Fruit fly (Drosophila melanogaster) whole organism, embryonic: ENCODE data around the gene CG8301.

Source experiments
- Adf1 ChIP-seq: fragments of 200-800 bp; sonication (Bioruptor generic); IDR thresholded peaks from 2 replicates; pipeline ENCODE4 v1.3.6; 2022; ENCODE audit warnings: missing biosample characterization, missing genetic modification characterization
- Atf3 ChIP-seq: fragments of 200-800 bp; sonication (Bioruptor generic); optimal IDR thresholded peaks from 3 replicates; lab custom pipeline; 2016; ENCODE audit warnings: missing biosample characterization, missing genetic modification characterization
- Awh ChIP-seq: fragments of 200-800 bp; sonication (Bioruptor generic); IDR thresholded peaks from 2 replicates; pipeline ENCODE4, ENCODE4 v1.3.6; 2022; ENCODE audit warnings: missing biosample characterization, missing genetic modification characterization
- Bgb ChIP-seq: fragments of 200-800 bp; sonication (Bioruptor generic); IDR thresholded peaks from 2 replicates; pipeline ENCODE4 v1.3.6; 2022; ENCODE audit warnings: missing biosample characterization, missing genetic modification characterization; ENCODE audit not compliant: partially characterized antibody
- CG10209 ChIP-seq: fragments of 200-800 bp; sonication (Bioruptor generic); optimal IDR thresholded peaks from 3 replicates; lab custom pipeline; 2017; ENCODE audit warnings: missing biosample characterization, mild to moderate bottlenecking, missing genetic modification characterization, missing genetic modification reagents
- CG11093 ChIP-seq: fragments of 200-800 bp; sonication (Bioruptor generic); IDR thresholded peaks from 3 replicates; pipeline ENCODE4 v1.3.6; 2022; ENCODE audit warnings: missing biosample characterization, missing genetic modification characterization
- CG12744 ChIP-seq: fragments of 200-800 bp; sonication (Bioruptor generic); optimal IDR thresholded peaks from 2 replicates; lab custom pipeline; 2016; ENCODE audit warnings: missing biosample characterization, missing genetic modification characterization
- CG12769 ChIP-seq: fragments of 200-800 bp; sonication (Bioruptor generic); optimal IDR thresholded peaks from 2 replicates; lab custom pipeline; 2019; ENCODE audit warnings: missing biosample characterization, mild to moderate bottlenecking, missing genetic modification characterization, moderate library complexity
- CG15073 ChIP-seq: fragments of 200-800 bp; sonication (Bioruptor generic); optimal IDR thresholded peaks from 2 replicates; lab custom pipeline; 2016; ENCODE audit warnings: missing biosample characterization, missing genetic modification characterization
- CG15696 ChIP-seq: fragments of 200-800 bp; sonication (Bioruptor generic); optimal IDR thresholded peaks from 2 replicates; lab custom pipeline; 2019; ENCODE audit warnings: missing biosample characterization, mild to moderate bottlenecking, missing genetic modification characterization, moderate library complexity
- CG16863 ChIP-seq: fragments of 200-800 bp; sonication (Bioruptor generic); optimal IDR thresholded peaks from 3 replicates; lab custom pipeline; 2016; ENCODE audit warnings: missing biosample characterization, missing genetic modification characterization
- CG17802 ChIP-seq: fragments of 200-800 bp; sonication (Bioruptor generic); optimal IDR thresholded peaks from 2 replicates; lab custom pipeline; 2018; ENCODE audit warnings: missing biosample characterization, mild to moderate bottlenecking, missing genetic modification characterization, moderate library complexity
- CG18011 ChIP-seq: fragments of 200-800 bp; sonication (Bioruptor generic); optimal IDR thresholded peaks from 2 replicates; lab custom pipeline; 2017; ENCODE audit warnings: missing biosample characterization, missing genetic modification characterization, mild to moderate bottlenecking, moderate library complexity, missing genotype
- CG32767 ChIP-seq: fragments of 200-800 bp; sonication (Bioruptor generic); IDR thresholded peaks from 2 replicates; pipeline ENCODE4 v1.3.6; 2022; ENCODE audit warnings: missing biosample characterization, missing genetic modification characterization
- CG33213 ChIP-seq: fragments of 200-800 bp; sonication (Bioruptor generic); optimal IDR thresholded peaks from 3 replicates; lab custom pipeline; 2016; ENCODE audit warnings: missing biosample characterization, missing genetic modification characterization
- CG3407 ChIP-seq: fragments of 200-800 bp; sonication (Bioruptor generic); optimal IDR thresholded peaks from 2 replicates; lab custom pipeline; 2018; ENCODE audit warnings: missing biosample characterization, mild to moderate bottlenecking, missing genetic modification characterization
- CG4360 ChIP-seq: fragments of 200-800 bp; sonication (Bioruptor generic); IDR thresholded peaks from 2 replicates; pipeline ENCODE4 v1.3.6; 2022; ENCODE audit warnings: missing biosample characterization, missing genetic modification characterization
- CG6654 ChIP-seq: fragments of 200-800 bp; sonication (Bioruptor generic); optimal IDR thresholded peaks from 2 replicates; lab custom pipeline; 2017; ENCODE audit warnings: missing biosample characterization, mild to moderate bottlenecking, missing genetic modification characterization
- CG7556 ChIP-seq: fragments of 200-800 bp; sonication (Bioruptor generic); optimal IDR thresholded peaks from 2 replicates; lab custom pipeline; 2017; ENCODE audit warnings: missing biosample characterization, mild to moderate bottlenecking, missing genetic modification characterization
- CG7928 ChIP-seq: fragments of 200-800 bp; sonication (Bioruptor generic); optimal IDR thresholded peaks from 2 replicates; lab custom pipeline; 2017; ENCODE audit warnings: missing biosample characterization, mild to moderate bottlenecking, missing genetic modification characterization
- CG9797 ChIP-seq: fragments of 200-800 bp; sonication (Bioruptor generic); optimal IDR thresholded peaks from 3 replicates; lab custom pipeline; 2018; ENCODE audit warnings: missing biosample characterization, mild to moderate bottlenecking, missing genetic modification characterization
- CG9817 ChIP-seq: fragments of 200-800 bp; sonication (Bioruptor generic); optimal IDR thresholded peaks from 2 replicates; lab custom pipeline; 2018; ENCODE audit warnings: missing biosample characterization, mild to moderate bottlenecking, missing genetic modification characterization, moderate library complexity
- CHES-1-like ChIP-seq: fragments of 200-800 bp; sonication (Bioruptor generic); optimal IDR thresholded peaks from 2 replicates; lab custom pipeline; 2016; ENCODE audit warnings: missing biosample characterization, missing genetic modification characterization
- Dfd ChIP-seq, 2 experiments: fragments of >200 bp; optimal IDR thresholded peaks; 2 replicates each; lab custom pipeline; 2017; ENCODE audit warnings: missing biosample characterization in 2 of 2, missing genetic modification characterization in 2 of 2
- Doc3 ChIP-seq: fragments of 200-800 bp; sonication (Bioruptor generic); IDR thresholded peaks from 3 replicates; pipeline ENCODE4 v1.3.6; 2022; ENCODE audit warnings: missing biosample characterization, missing genetic modification characterization; ENCODE audit not compliant: partially characterized antibody
- Med ChIP-seq: fragments of 200-800 bp; sonication (Bioruptor generic); peaks from one replicate; lab custom pipeline; 2016; ENCODE audit warnings: missing biosample characterization, missing genetic modification characterization, mild to moderate bottlenecking, inconsistent platforms, moderate library complexity
- NC2α ChIP-seq: fragments of 200-800 bp; sonication (Bioruptor generic); optimal IDR thresholded peaks from 2 replicates; lab custom pipeline; 2016; ENCODE audit warnings: missing biosample characterization, missing genetic modification characterization
- NC2β ChIP-seq: fragments of 200-800 bp; sonication (Bioruptor generic); optimal IDR thresholded peaks from 2 replicates; lab custom pipeline; 2016; ENCODE audit warnings: missing biosample characterization, missing genetic modification characterization
- NFAT ChIP-seq: fragments of 200-800 bp; sonication (Bioruptor generic); IDR thresholded peaks from 2 replicates; pipeline ENCODE4 v1.3.6; 2022; ENCODE audit warnings: missing biosample characterization, missing genetic modification characterization
- Ptx1 ChIP-seq: fragments of 200-800 bp; sonication (Bioruptor generic); IDR thresholded peaks from 2 replicates; pipeline ENCODE4 v1.3.6; 2022; ENCODE audit warnings: missing biosample characterization, missing genetic modification characterization
- Ravus ChIP-seq: fragments of 200-800 bp; sonication (Bioruptor generic); IDR thresholded peaks from 2 replicates; pipeline ENCODE4 v1.3.6; 2022; ENCODE audit warnings: missing biosample characterization, missing genetic modification characterization
- ac ChIP-seq: fragments of 200-800 bp; sonication (Bioruptor generic); optimal IDR thresholded peaks from 3 replicates; lab custom pipeline; 2017; ENCODE audit warnings: missing biosample characterization, mild to moderate bottlenecking, missing genetic modification characterization
- az2 ChIP-seq: fragments of 200-800 bp; sonication (Bioruptor generic); optimal IDR thresholded peaks from 3 replicates; lab custom pipeline; 2016; ENCODE audit warnings: missing biosample characterization, missing genetic modification characterization
- cg ChIP-seq: fragments of 200-800 bp; sonication (Bioruptor generic); optimal IDR thresholded peaks from 3 replicates; lab custom pipeline; 2019; ENCODE audit warnings: missing biosample characterization, mild to moderate bottlenecking, missing genetic modification characterization, moderate library complexity
- dan ChIP-seq: fragments of 200-800 bp; sonication (Bioruptor generic); IDR thresholded peaks from 2 replicates; pipeline ENCODE4 v1.3.6; 2022; ENCODE audit warnings: missing biosample characterization, missing genetic modification characterization
- dysf ChIP-seq: fragments of 200-800 bp; sonication (Bioruptor generic); IDR thresholded peaks from 3 replicates; pipeline ENCODE4 v1.3.6; 2022; ENCODE audit warnings: missing biosample characterization, missing genetic modification characterization
- emc ChIP-seq: fragments of 200-800 bp; sonication (Bioruptor generic); optimal IDR thresholded peaks from 2 replicates; lab custom pipeline; 2016; ENCODE audit warnings: missing biosample characterization, missing genetic modification characterization
- eyg ChIP-seq: fragments of 200-800 bp; sonication (Bioruptor generic); optimal IDR thresholded peaks from 3 replicates; lab custom pipeline; 2016; ENCODE audit warnings: missing biosample characterization, missing genetic modification characterization
- ham ChIP-seq: fragments of 200-800 bp; sonication (Bioruptor generic); IDR thresholded peaks from 2 replicates; pipeline ENCODE4 v1.3.6; 2022; ENCODE audit warnings: missing biosample characterization, missing genetic modification characterization
- hkb ChIP-seq, 2 experiments: fragments of 200-800 bp in 1 of 2; fragments of >200 bp in 1 of 2; sonication (Bioruptor generic) in 1 of 2; IDR thresholded peaks in 1 of 2; optimal IDR thresholded peaks in 1 of 2; 2 replicates each; pipeline versions ENCODE4 v1.3.6 to Lab custom; 2017 to 2022; ENCODE audit warnings: missing biosample characterization in 1 of 2, missing genetic modification characterization in 1 of 2
- mirr ChIP-seq: fragments of 200-800 bp; sonication (Bioruptor generic); optimal IDR thresholded peaks from 3 replicates; lab custom pipeline; 2018; ENCODE audit warnings: missing biosample characterization, mild to moderate bottlenecking, missing genetic modification characterization
- mld ChIP-seq: fragments of 200-800 bp; sonication (Bioruptor generic); IDR thresholded peaks from 3 replicates; pipeline ENCODE4 v1.3.6; 2022; ENCODE audit warnings: missing biosample characterization, missing genetic modification characterization; ENCODE audit not compliant: partially characterized antibody
- org-1 ChIP-seq: fragments of 200-800 bp; sonication (Bioruptor generic); optimal IDR thresholded peaks from 2 replicates; lab custom pipeline; 2017; ENCODE audit warnings: missing biosample characterization, missing genetic modification characterization
- pros ChIP-seq: fragments of 200-800 bp; sonication (Bioruptor generic); optimal IDR thresholded peaks from 3 replicates; lab custom pipeline; 2019; ENCODE audit warnings: missing biosample characterization, mild to moderate bottlenecking, missing genetic modification characterization, moderate library complexity
- pzg ChIP-seq: fragments of 200-800 bp; sonication (Bioruptor generic); optimal IDR thresholded peaks from 3 replicates; lab custom pipeline; 2018; ENCODE audit warnings: missing biosample characterization, mild to moderate bottlenecking, missing genetic modification characterization, moderate library complexity
- stwl ChIP-seq: fragments of 200-800 bp; sonication (Bioruptor generic); optimal IDR thresholded peaks from 3 replicates; lab custom pipeline; 2018; ENCODE audit warnings: missing biosample characterization, mild to moderate bottlenecking, missing genetic modification characterization, moderate library complexity
- toy ChIP-seq: fragments of 200-800 bp; sonication (Bioruptor generic); IDR thresholded peaks from 2 replicates; pipeline ENCODE4 v1.3.6; 2022; ENCODE audit warnings: missing biosample characterization, missing genetic modification characterization
- trem ChIP-seq: fragments of 200-800 bp; optimal IDR thresholded peaks from 3 replicates; lab custom pipeline; 2019; ENCODE audit warnings: missing biosample characterization, mild to moderate bottlenecking, missing genetic modification characterization, moderate library complexity
- twi ChIP-seq: fragments of 200-800 bp; optimal IDR thresholded peaks from 2 replicates; lab custom pipeline; 2019; ENCODE audit warnings: missing biosample characterization, mild to moderate bottlenecking, missing genetic modification characterization, moderate library complexity
- wor ChIP-seq: fragments of 200-800 bp; sonication (Bioruptor generic); IDR thresholded peaks from 2 replicates; pipeline ENCODE4 v1.3.6; 2022; ENCODE audit warnings: missing biosample characterization, missing genetic modification characterization
- zen ChIP-seq: fragments of 200-800 bp; sonication (Bioruptor generic); optimal IDR thresholded peaks from 3 replicates; lab custom pipeline; 2018; ENCODE audit warnings: missing biosample characterization, mild to moderate bottlenecking, missing genetic modification characterization, moderate library complexity

CG8301 gene

DNA sequence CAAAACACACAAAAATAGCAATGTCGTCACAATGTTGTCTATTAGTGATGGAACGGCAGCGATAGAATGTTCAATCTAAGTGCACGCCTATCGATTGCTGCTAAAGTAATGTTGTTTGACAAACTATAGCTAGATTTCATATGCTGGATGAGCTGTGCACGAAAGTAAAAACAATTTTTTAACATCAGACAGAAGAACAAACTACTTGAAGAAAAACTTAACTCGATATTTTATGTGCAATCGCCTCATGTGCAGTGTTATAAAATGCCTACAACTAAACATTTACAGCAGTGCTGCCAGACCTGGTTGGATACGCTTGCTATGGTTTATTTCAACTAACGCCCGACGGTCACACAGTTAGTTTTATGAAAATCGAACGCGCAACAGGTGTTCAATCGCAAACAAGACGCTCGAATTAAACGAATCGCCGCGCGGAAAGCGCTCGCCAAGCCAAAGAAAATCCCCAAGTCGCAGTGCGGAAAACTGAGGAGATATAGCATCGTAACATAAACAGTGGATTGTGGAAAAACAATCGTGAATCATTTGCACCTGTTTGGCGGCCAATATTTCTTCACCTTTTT is 9.9 kb downstream of the CG8301 start, which contains the start of the genes bocks and CG8312 (continued):
- TF ChIP-seq CG33213 (GFP tag; lab: Kevin White, UChicago) = peak; percentile 80
- TF ChIP-seq zen = peak; percentile 26
- TF ChIP-seq CG7556 = peak; percentile 16
- TF ChIP-seq pzg (GFP tag; lab: Kevin White, UChicago) = peak; percentile 99
- TF ChIP-seq NC2α (GFP tag; lab: Kevin White, UChicago) = no peak
- TF ChIP-seq CG9797 (GFP tag; lab: Kevin White, UChicago) = peak; percentile 97
- TF ChIP-seq ham (GFP tag; lab: Robert Waterston, UW) = no peak
- no peak for TF ChIP-seq ac (GFP tag; lab: Kevin White, UChicago)
- TF ChIP-seq Adf1 (GFP tag; lab: Robert Waterston, UW) = no peak
- peak; percentile 85 for TF ChIP-seq Atf3 (GFP tag; lab: Kevin White, UChicago)
- no peak for TF ChIP-seq CG15696 (tag; lab: Kevin White, UChicago)
- TF ChIP-seq CG3407 (GFP tag; lab: Kevin White, UChicago) = no peak
- peak; percentile 53 for TF ChIP-seq hkb (optimal IDR thresholded peaks at IDR 0.05; lab: Kevin White, UChicago)
- TF ChIP-seq hkb (GFP tag; IDR thresholded peaks at IDR 0.05; lab: Robert Waterston, UW) = no peak
- TF ChIP-seq eyg (GFP tag; lab: Kevin White, UChicago) = peak; percentile 15
- TF ChIP-seq CG11093 (GFP tag; lab: Robert Waterston, UW) = no peak
- peak; percentile 51 for TF ChIP-seq CG12769
- TF ChIP-seq pros (GFP tag; lab: Kevin White, UChicago) = no peak
- TF ChIP-seq trem (tag; lab: Kevin White, UChicago) = peak; percentile 93
- no peak for TF ChIP-seq org-1 (GFP tag; lab: Kevin White, UChicago)
- TF ChIP-seq stwl (tag; lab: Kevin White, UChicago) = peak; percentile 94
- TF ChIP-seq CG15073 (GFP tag; lab: Kevin White, UChicago) = no peak
- TF ChIP-seq dysf (GFP tag; lab: Robert Waterston, UW) = no peak
- TF ChIP-seq CG16863 (GFP tag; lab: Kevin White, UChicago) = no peak
- no peak for TF ChIP-seq CG4360 (GFP tag; lab: Robert Waterston, UW)
- TF ChIP-seq Awh (GFP tag; lab: Robert Waterston, UW) = no peak
- TF ChIP-seq Ravus (GFP tag; lab: Robert Waterston, UW) = no peak
- TF ChIP-seq Bgb (GFP tag; lab: Robert Waterston, UW) = no peak
- no peak for TF ChIP-seq az2
- no peak for TF ChIP-seq CG32767
- TF ChIP-seq CG7928 = no peak
- TF ChIP-seq NC2β (GFP tag; lab: Kevin White, UChicago) = peak; percentile 77
- TF ChIP-seq Doc3 (GFP tag; lab: Robert Waterston, UW) = no peak
- TF ChIP-seq mld (GFP tag; lab: Robert Waterston, UW) = no peak
- TF ChIP-seq twi = peak; percentile 48
- TF ChIP-seq Ptx1 (GFP tag; lab: Robert Waterston, UW) = no peak
- no peak for TF ChIP-seq CG18011
- peak; percentile 94 for TF ChIP-seq Med (GFP tag; lab: Kevin White, UChicago)
- TF ChIP-seq CG6654 = no peak
- peak; percentile 16 for TF ChIP-seq CG10209 (GFP tag; lab: Kevin White, UChicago)
- TF ChIP-seq CHES-1-like (GFP tag; lab: Kevin White, UChicago) = peak; percentile 85
- no peak for TF ChIP-seq Dfd (GFP tag; optimal IDR thresholded peaks at IDR 0.05; lab: Kevin White, UChicago)
- no peak for TF ChIP-seq wor (GFP tag; lab: Robert Waterston, UW)
- TF ChIP-seq NFAT (GFP tag; lab: Robert Waterston, UW) = no peak
- TF ChIP-seq cg (GFP tag; lab: Kevin White, UChicago) = no peak
- no peak for TF ChIP-seq dan (GFP tag; lab: Robert Waterston, UW)
- TF ChIP-seq CG12744 = no peak
- no peak for TF ChIP-seq toy
- no peak for TF ChIP-seq CG17802 (tag; lab: Kevin White, UChicago)
- no peak for TF ChIP-seq emc (GFP tag; lab: Kevin White, UChicago)
- peak; percentile 29 for TF ChIP-seq CG9817 (tag; lab: Kevin White, UChicago)
- no peak for TF ChIP-seq mirr
